Worm (Caenorhabditis elegans): Measurements from ENCODE around the gene T03D8.6.

Gene T03D8.6

DNA sequence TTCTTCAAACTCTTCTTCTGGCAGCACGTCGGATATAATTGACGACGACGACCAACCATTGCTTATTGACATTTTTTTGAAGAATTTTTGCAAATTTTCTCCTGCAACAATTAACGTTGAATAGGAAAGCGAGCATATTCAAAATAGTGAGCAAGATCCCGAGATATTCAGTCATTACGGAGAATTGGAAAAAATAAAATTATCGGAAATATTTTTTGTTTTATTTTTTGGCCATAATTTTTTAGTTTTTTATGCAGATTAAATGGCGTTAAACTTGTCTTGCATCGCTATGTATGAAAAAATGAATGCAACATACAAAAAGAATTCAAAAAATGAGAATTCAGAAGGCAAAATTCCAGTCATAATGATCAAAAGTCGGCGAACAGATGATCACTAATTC, 50.1 kb downstream of the T03D8.6 start, which contains the start of gene elp-1:
Gene elp-1 (minus strand): TSS at position 101 of the 400 bp plus-strand sequence.
- TF ChIP-seq nhr-77 (tag; optimal IDR thresholded peaks at IDR 0.05) (no peak), tbx-2 (tag; optimal IDR thresholded peaks at IDR 0.05) (no peak), nhr-12 (tag; optimal IDR thresholded peaks at IDR 0.05) (no peak), R02D3.7 (tag; optimal IDR thresholded peaks at IDR 0.05) (no peak), nhr-43 (tag; optimal IDR thresholded peaks at IDR 0.05; ENCODE audit: poor library complexity, severe bottlenecking) (no peak), nhr-237 (tag; optimal IDR thresholded peaks at IDR 0.05) (no peak), ztf-11 (tag; optimal IDR thresholded peaks at IDR 0.05) (no peak), unc-39 (tag; optimal IDR thresholded peaks at IDR 0.05) (no peak), fkh-2 (tag; optimal IDR thresholded peaks at IDR 0.05) (no peak), lsy-12 (tag; optimal IDR thresholded peaks at IDR 0.05) (no peak), hmg-11 (tag; optimal IDR thresholded peaks at IDR 0.05) (no peak), egl-27 (tag; optimal IDR thresholded peaks at IDR 0.05) (no peak), elt-3 (tag; optimal IDR thresholded peaks at IDR 0.05) (no peak)
